Worm (Caenorhabditis elegans): ENCODE measurements around the gene nspc-20.

ce11 chrX:14566047-14566446 lies 36.0 kb upstream of the nspc-20 start:
- no peak for TF ChIP-seq nhr-23 (tag; optimal IDR thresholded peaks at IDR 0.05)
- no peak for TF ChIP-seq ztf-11 (tag; optimal IDR thresholded peaks at IDR 0.05)
- TF ChIP-seq ceh-82 (tag; optimal IDR thresholded peaks at IDR 0.05): no peak
- TF ChIP-seq unc-39 (tag; optimal IDR thresholded peaks at IDR 0.05): no peak
